Worm (Caenorhabditis elegans) whole organism, mixed stage, embryonic: ENCODE results near the gene K07C5.2.

Source experiments
- blmp-1 ChIP-seq: fragments of 150-350 bp; optimal IDR thresholded peaks from 2 replicates; lab custom pipeline; 2014; ENCODE audit warnings: missing biosample characterization, missing genetic modification characterization
- ceh-39 ChIP-seq: fragments of 150-350 bp; optimal IDR thresholded peaks from 2 replicates; lab custom pipeline; 2014; ENCODE audit warnings: missing biosample characterization, missing genetic modification characterization
- elt-1 ChIP-seq: sonication (generic microtip); optimal IDR thresholded peaks from 2 replicates; lab custom pipeline; 2017; ENCODE audit warnings: missing genetic modification characterization, mild to moderate bottlenecking, missing compliant biosample characterization, antibody characterized with exemption, moderate library complexity, borderline replicate concordance; ENCODE audit not compliant: insufficient read depth
- elt-3 ChIP-seq: fragments of 150-350 bp; optimal IDR thresholded peaks from 2 replicates; lab custom pipeline; 2014; ENCODE audit warnings: missing biosample characterization, missing genetic modification characterization
- lin-13 ChIP-seq: fragments of 150-350 bp; optimal IDR thresholded peaks from 2 replicates; lab custom pipeline; 2014; ENCODE audit warnings: missing biosample characterization, missing genetic modification characterization
- lin-32 ChIP-seq: fragments of 200-800 bp; sonication (Bioruptor generic); optimal IDR thresholded peaks from 2 replicates; lab custom pipeline; 2018; ENCODE audit warnings: mild to moderate bottlenecking, missing genetic modification characterization, missing compliant biosample characterization
- mep-1 ChIP-seq: fragments of 150-350 bp; optimal IDR thresholded peaks from 2 replicates; lab custom pipeline; 2017; ENCODE audit warnings: missing biosample characterization, missing genetic modification reagents, missing genetic modification characterization, inconsistent platforms
- nhr-76 ChIP-seq: sonication (generic microtip); optimal IDR thresholded peaks from 2 replicates; lab custom pipeline; 2017; ENCODE audit warnings: missing biosample characterization, missing genetic modification characterization
- pha-4 ChIP-seq: fragments of 150-350 bp; optimal IDR thresholded peaks from 2 replicates; lab custom pipeline; 2018; ENCODE audit warnings: missing biosample characterization, missing genetic modification reagents, missing genetic modification characterization
- unc-120 ChIP-seq: sonication (generic microtip); optimal IDR thresholded peaks from 2 replicates; lab custom pipeline; 2017; ENCODE audit warnings: missing genetic modification characterization, missing compliant biosample characterization; ENCODE audit not compliant: poor library complexity, severe bottlenecking
- unc-39 ChIP-seq: fragments of 150-350 bp; optimal IDR thresholded peaks from 2 replicates; lab custom pipeline; 2014; ENCODE audit warnings: missing biosample characterization, missing genetic modification characterization
- unc-62 ChIP-seq: fragments of 150-350 bp; optimal IDR thresholded peaks from 2 replicates; lab custom pipeline; 2014; ENCODE audit warnings: missing biosample characterization, missing genetic modification reagents, missing genetic modification characterization

DNA sequence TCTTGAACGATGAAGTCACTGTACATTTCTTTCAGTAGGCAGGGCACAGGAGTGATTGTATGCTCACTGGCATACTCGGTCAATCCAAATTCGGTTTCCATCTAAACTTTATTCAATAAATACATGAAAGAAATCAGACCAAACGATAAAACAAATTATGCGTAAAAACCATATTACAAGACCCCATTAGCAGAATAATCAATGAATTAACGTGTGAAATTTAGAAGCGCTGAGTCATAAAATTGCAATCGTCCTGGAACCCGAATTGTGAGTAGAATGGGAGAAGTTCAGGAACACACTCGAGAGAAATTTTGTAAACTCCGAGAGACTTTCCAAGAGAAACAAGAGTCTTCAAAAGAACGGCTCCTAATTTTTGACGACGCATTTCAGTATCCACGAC lies 19.9 kb upstream of the K07C5.2 start, which contains the start of gene B0024.11:
- no peak for TF ChIP-seq lin-32 (GFP tag; lab: Kevin White, UChicago)
- no peak for TF ChIP-seq elt-3 (tag; lab: Kevin White, UChicago)
- TF ChIP-seq unc-39 (tag; lab: Kevin White, UChicago) = no peak
- no peak for TF ChIP-seq ceh-39 (tag; lab: Kevin White, UChicago)
- no peak for TF ChIP-seq nhr-76 (tag; lab: Kevin White, UChicago)
- no peak for TF ChIP-seq lin-13 (tag; lab: Kevin White, UChicago)
- TF ChIP-seq unc-120 (tag; lab: Kevin White, UChicago) = no peak
- no peak for TF ChIP-seq unc-62 (GFP tag; lab: Kevin White, UChicago)
- no peak for TF ChIP-seq elt-1
- TF ChIP-seq mep-1 (tag; lab: Kevin White, UChicago) = no peak
- no peak for TF ChIP-seq blmp-1 (tag; lab: Kevin White, UChicago)
- TF ChIP-seq pha-4 (tag; lab: Kevin White, UChicago) = no peak
